Worm (Caenorhabditis elegans): ENCODE results near the gene T27E9.2.
A peak's percentile ranks its signal among the peaks of the same experiment; 100 is the strongest.

Gene T27E9.2

DNA sequence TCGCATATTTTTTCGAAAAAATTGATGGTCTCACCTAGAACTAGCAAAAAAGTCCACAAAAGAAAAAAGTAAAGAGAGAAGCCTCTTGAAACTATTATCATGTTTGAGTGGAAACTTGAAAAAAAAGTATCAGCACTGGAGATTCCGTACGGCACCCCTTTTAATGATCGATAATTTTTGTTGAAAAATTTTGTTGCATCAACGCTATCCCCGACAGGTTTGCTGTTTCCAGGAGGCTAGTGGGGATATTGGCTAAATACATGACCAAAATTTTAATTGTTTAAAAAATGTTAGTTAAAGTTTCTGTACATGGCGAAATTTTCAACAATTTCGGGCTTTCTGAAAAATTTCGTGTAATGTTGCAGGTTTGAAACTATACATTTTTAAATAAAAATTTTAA, 33.2 kb upstream of the T27E9.2 start, which contains the start of gene T28A8.2:
Gene T28A8.2 (minus strand): TSS at position 101 of the 400 bp plus-strand sequence.
- TF ChIP-seq ces-1 (GFP tag; optimal IDR thresholded peaks at IDR 0.05) (no peak), nhr-12 (tag; optimal IDR thresholded peaks at IDR 0.05) (no peak), swsn-7 (tag; optimal IDR thresholded peaks at IDR 0.05) (no peak), isw-1 (GFP tag; IDR thresholded peaks at IDR 0.05) (no peak), alr-1 (tag; optimal IDR thresholded peaks at IDR 0.05; ENCODE audit: borderline replicate concordance) (no peak), vab-15 (tag; optimal IDR thresholded peaks at IDR 0.05) (no peak), tlp-1 (tag; optimal IDR thresholded peaks at IDR 0.05) (no peak), efl-1 (optimal IDR thresholded peaks at IDR 0.05) (no peak), efl-1 (GFP tag; optimal IDR thresholded peaks at IDR 0.05 in 1 of 2) (no peak), jun-1 (tag; optimal IDR thresholded peaks at IDR 0.05) (no peak)

- TF ChIP-seq nhr-76 (tag; optimal IDR thresholded peaks at IDR 0.05) = no peak
- no peak for TF ChIP-seq mef-2 (tag; optimal IDR thresholded peaks at IDR 0.05)
- no peak for TF ChIP-seq nhr-84 (tag; optimal IDR thresholded peaks at IDR 0.05)
- no peak for TF ChIP-seq irx-1 (tag; optimal IDR thresholded peaks at IDR 0.05)
- TF ChIP-seq lin-14 (GFP tag; optimal IDR thresholded peaks at IDR 0.05) = no peak
- TF ChIP-seq hlh-4 (tag; optimal IDR thresholded peaks at IDR 0.05) = no peak
- TF ChIP-seq blmp-1 (tag; optimal IDR thresholded peaks at IDR 0.05) = no peak
- no peak for TF ChIP-seq fos-1 (tag; optimal IDR thresholded peaks at IDR 0.05)
- TF ChIP-seq sup-37 (GFP tag; optimal IDR thresholded peaks at IDR 0.05) = no peak
- TF ChIP-seq ztf-4 (tag; optimal IDR thresholded peaks at IDR 0.05) = no peak
- TF ChIP-seq pqm-1 (tag; optimal IDR thresholded peaks at IDR 0.05) = no peak
- no peak for TF ChIP-seq hlh-17 (GFP tag; optimal IDR thresholded peaks at IDR 0.05; ENCODE audit: borderline replicate concordance)
Measured at ce11 chrIII:13492377-13492776, 30.0 kb upstream of the T27E9.2 start, which contains the start of gene twk-40. TSS of gene twk-40 (minus strand) at chrIII:13492477.

DNA sequence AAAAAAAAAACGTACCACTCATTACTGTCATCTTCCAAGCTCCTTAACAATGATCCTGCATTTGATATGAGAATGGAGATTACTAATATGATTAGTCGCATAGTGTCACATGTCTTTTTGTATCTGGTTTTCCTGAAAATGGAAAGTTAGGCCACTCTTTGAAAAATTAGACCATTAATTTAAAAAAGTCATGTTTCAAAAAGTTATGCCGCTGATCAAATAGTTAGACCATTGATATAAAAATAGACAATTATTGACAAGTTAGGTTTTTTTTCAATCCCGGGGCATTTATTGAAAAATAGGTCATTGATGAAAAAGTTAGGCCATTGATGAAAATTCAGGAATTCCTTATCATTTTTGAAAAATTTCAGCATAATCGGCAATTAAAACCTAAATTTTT, 21.6 kb upstream of the T27E9.2 start, which contains the start of gene acc-4:
Gene acc-4 (minus strand): TSS at position 101 of the 400 bp plus-strand sequence.
- no peak for TF ChIP-seq nhr-11 (tag; optimal IDR thresholded peaks at IDR 0.05)
- TF ChIP-seq ceh-82 (tag; optimal IDR thresholded peaks at IDR 0.05) = no peak
- no peak for TF ChIP-seq fkh-4 (tag; optimal IDR thresholded peaks at IDR 0.05; ENCODE audit: borderline replicate concordance)
- no peak for TF ChIP-seq rnt-1 (tag; optimal IDR thresholded peaks at IDR 0.05)
- TF ChIP-seq lsy-2 (tag; optimal IDR thresholded peaks at IDR 0.05) = no peak

- TF ChIP-seq fkh-4 (tag; optimal IDR thresholded peaks at IDR 0.05; ENCODE audit: borderline replicate concordance) (no peak), nhr-76 (tag; optimal IDR thresholded peaks at IDR 0.05) (no peak), irx-1 (tag; optimal IDR thresholded peaks at IDR 0.05) (no peak), F16B12.6 (tag; optimal IDR thresholded peaks at IDR 0.05) (no peak), ceh-88 (GFP tag; IDR thresholded peaks at IDR 0.05) (no peak), sox-4 (tag; optimal IDR thresholded peaks at IDR 0.05) (no peak), zag-1 (tag; optimal IDR thresholded peaks at IDR 0.05) (no peak), unc-30 (tag; optimal IDR thresholded peaks at IDR 0.05) (no peak), rnt-1 (tag; optimal IDR thresholded peaks at IDR 0.05) (no peak), sptf-1 (tag; optimal IDR thresholded peaks at IDR 0.05) (no peak), nhr-19 (GFP tag; conservative IDR thresholded peaks at IDR 0.05) (no peak), efl-3 (GFP tag; optimal IDR thresholded peaks at IDR 0.05) (no peak), swsn-7 (tag; optimal IDR thresholded peaks at IDR 0.05) (no peak)
Measured at ce11 chrIII:13476682-13477081, 14.3 kb upstream of the T27E9.2 start, which contains the start of gene T27E9.6. TSS of gene T27E9.6 (minus strand) at chrIII:13476782.

DNA sequence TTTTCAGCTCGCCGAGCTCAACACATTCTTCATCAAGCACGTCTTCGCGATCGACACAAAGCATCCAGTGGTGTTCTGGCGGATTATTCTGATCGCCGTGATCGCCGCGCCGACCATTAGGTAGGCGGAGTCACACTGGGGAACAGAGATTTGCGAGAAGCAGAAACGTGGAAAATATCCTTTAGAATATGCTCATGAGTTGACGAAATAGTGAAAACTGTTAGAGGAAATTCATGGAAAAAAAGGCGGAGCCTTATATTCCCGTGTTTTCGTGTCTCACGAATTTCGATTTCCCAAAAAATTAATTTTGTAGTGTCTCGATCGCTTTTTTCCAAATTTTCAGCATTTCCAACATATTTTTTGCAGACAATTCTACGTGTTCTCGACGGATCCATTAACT, 12.1 kb upstream of the T27E9.2 start:
- TF ChIP-seq mdl-1 (tag; optimal IDR thresholded peaks at IDR 0.05) (no peak), unc-98 (GFP tag; IDR thresholded peaks at IDR 0.05) (peak; percentile 58), C16A3.4 (tag; optimal IDR thresholded peaks at IDR 0.05) (no peak), nhr-90 (tag; optimal IDR thresholded peaks at IDR 0.05; ENCODE audit: poor library complexity) (peak; percentile 42), aly-2 (tag; optimal IDR thresholded peaks at IDR 0.05) (no peak), ceh-82 (tag; optimal IDR thresholded peaks at IDR 0.05) (no peak), fkh-4 (tag; optimal IDR thresholded peaks at IDR 0.05; ENCODE audit: borderline replicate concordance) (peak; percentile 10), ceh-63 (GFP tag; optimal IDR thresholded peaks at IDR 0.05) (peak; percentile 40), lir-3 (tag; optimal IDR thresholded peaks at IDR 0.05; ENCODE audit: poor library complexity) (peak; percentile 66), lsy-2 (tag; optimal IDR thresholded peaks at IDR 0.05) (no peak), C04F5.9 (tag; optimal IDR thresholded peaks at IDR 0.05) (no peak), efl-1 (optimal IDR thresholded peaks at IDR 0.05) (peak; percentile 2 to 38), efl-1 (GFP tag; optimal IDR thresholded peaks at IDR 0.05 in 1 of 2) (peak in 1 of 2 experiments; percentile 82), unc-130 (tag; optimal IDR thresholded peaks at IDR 0.05) (no peak), hlh-4 (tag; optimal IDR thresholded peaks at IDR 0.05) (no peak), blmp-1 (tag; optimal IDR thresholded peaks at IDR 0.05) (no peak), mab-9 (GFP tag; IDR thresholded peaks at IDR 0.05) (no peak), snu-23 (GFP tag; optimal IDR thresholded peaks at IDR 0.05) (no peak)
